Fruit fly (Drosophila melanogaster) whole organism, embryonic: ENCODE data around the gene Hph.

Experiments used
- BEAF-32 ChIP-seq: fragments of 200-800 bp; sonication (Bioruptor generic); optimal IDR thresholded peaks from 3 replicates; lab custom pipeline; 2017; ENCODE audit warnings: missing biosample characterization, missing genetic modification characterization, mild to moderate bottlenecking, moderate library complexity, missing genetic modification reagents
- CG12769 ChIP-seq: fragments of 200-800 bp; sonication (Bioruptor generic); optimal IDR thresholded peaks from 2 replicates; lab custom pipeline; 2019; ENCODE audit warnings: missing biosample characterization, mild to moderate bottlenecking, missing genetic modification characterization, moderate library complexity
- CG12942 ChIP-seq: fragments of 200-800 bp; sonication (Bioruptor generic); optimal IDR thresholded peaks from 3 replicates; lab custom pipeline; 2016; ENCODE audit warnings: missing biosample characterization, missing genetic modification characterization
- CG13123 ChIP-seq: fragments of 200-800 bp; sonication (Bioruptor generic); optimal IDR thresholded peaks from 2 replicates; lab custom pipeline; 2016; ENCODE audit warnings: missing biosample characterization, missing genetic modification characterization
- CG13287 ChIP-seq: fragments of 200-800 bp; sonication (Bioruptor generic); IDR thresholded peaks from 2 replicates; pipeline ENCODE4 v1.3.6; 2022; ENCODE audit warnings: missing biosample characterization, missing genetic modification characterization; ENCODE audit not compliant: partially characterized antibody
- CG14965 ChIP-seq: fragments of 200-800 bp; sonication (Bioruptor generic); optimal IDR thresholded peaks from 2 replicates; lab custom pipeline; 2016; ENCODE audit warnings: missing biosample characterization, missing genetic modification characterization, borderline replicate concordance
- CG1529 ChIP-seq: fragments of 200-800 bp; sonication (Bioruptor generic); optimal IDR thresholded peaks from 3 replicates; lab custom pipeline; 2018; ENCODE audit warnings: missing biosample characterization, missing genetic modification characterization
- CG16863 ChIP-seq: fragments of 200-800 bp; sonication (Bioruptor generic); optimal IDR thresholded peaks from 3 replicates; lab custom pipeline; 2016; ENCODE audit warnings: missing biosample characterization, missing genetic modification characterization
- CG17612 ChIP-seq: fragments of 200-800 bp; sonication (Bioruptor generic); IDR thresholded peaks from 2 replicates; pipeline ENCODE4 v1.3.6; 2022; ENCODE audit warnings: missing biosample characterization, missing genetic modification characterization
- CG18764 ChIP-seq: fragments of 200-800 bp; sonication (Bioruptor generic); optimal IDR thresholded peaks from 3 replicates; lab custom pipeline; 2016; ENCODE audit warnings: missing biosample characterization, missing genetic modification characterization
- CG2116 ChIP-seq: fragments of 200-800 bp; sonication (Bioruptor generic); optimal IDR thresholded peaks from 3 replicates; lab custom pipeline; 2018; ENCODE audit warnings: missing biosample characterization, mild to moderate bottlenecking, missing genetic modification characterization
- CG30403 ChIP-seq: fragments of 200-800 bp; sonication (Bioruptor generic); optimal IDR thresholded peaks from 3 replicates; lab custom pipeline; 2016; ENCODE audit warnings: missing biosample characterization, missing genetic modification characterization
- CG33557 ChIP-seq: fragments of 200-800 bp; sonication (Bioruptor generic); optimal IDR thresholded peaks from 2 replicates; lab custom pipeline; 2019; ENCODE audit warnings: missing biosample characterization, mild to moderate bottlenecking, missing genetic modification characterization, moderate library complexity
- CG34422 ChIP-seq: fragments of 200-800 bp; sonication (Bioruptor generic); IDR thresholded peaks from 3 replicates; pipeline ENCODE4 v1.3.6; 2022; ENCODE audit warnings: missing biosample characterization, missing genetic modification characterization
- CG42726 ChIP-seq: fragments of 200-800 bp; sonication (Bioruptor generic); IDR thresholded peaks from 2 replicates; pipeline ENCODE4 v1.3.6; 2022; ENCODE audit warnings: missing biosample characterization, missing genetic modification characterization; ENCODE audit not compliant: partially characterized antibody
- CG4820 ChIP-seq: fragments of 200-800 bp; sonication (Bioruptor generic); optimal IDR thresholded peaks from 3 replicates; lab custom pipeline; 2016; ENCODE audit warnings: missing biosample characterization, missing genetic modification characterization
- CG4854 ChIP-seq: fragments of 200-800 bp; sonication (Bioruptor generic); optimal IDR thresholded peaks from 2 replicates; lab custom pipeline; 2016; ENCODE audit warnings: missing biosample characterization, missing genetic modification characterization, inconsistent platforms
- CG8765 ChIP-seq: fragments of 200-800 bp; sonication (Bioruptor generic); IDR thresholded peaks from 2 replicates; pipeline ENCODE4 v1.3.6; 2022; ENCODE audit warnings: missing biosample characterization, missing genetic modification characterization
- Camta ChIP-seq: fragments of 200-800 bp; sonication (Bioruptor generic); optimal IDR thresholded peaks from 2 replicates; lab custom pipeline; 2016; ENCODE audit warnings: missing biosample characterization, missing genetic modification characterization
- CoRest ChIP-seq: fragments of 200-800 bp; sonication (Bioruptor generic); optimal IDR thresholded peaks from 3 replicates; lab custom pipeline; 2018; ENCODE audit warnings: missing biosample characterization, mild to moderate bottlenecking, missing genetic modification characterization, moderate library complexity
- Dfd ChIP-seq, 2 experiments: fragments of >200 bp; optimal IDR thresholded peaks; 2 replicates each; lab custom pipeline; 2017; ENCODE audit warnings: missing biosample characterization in 2 of 2, missing genetic modification characterization in 2 of 2
- Drgx ChIP-seq: fragments of 200-800 bp; sonication (Bioruptor generic); IDR thresholded peaks from 2 replicates; pipeline ENCODE4 v1.3.6; 2022; ENCODE audit warnings: missing biosample characterization, missing genetic modification characterization
- HLH54F ChIP-seq: fragments of 200-800 bp; sonication (Bioruptor generic); optimal IDR thresholded peaks from 3 replicates; lab custom pipeline; 2016; ENCODE audit warnings: missing biosample characterization, missing genetic modification characterization
- Hey ChIP-seq: fragments of 200-800 bp; sonication (Bioruptor generic); optimal IDR thresholded peaks from 3 replicates; lab custom pipeline; 2018; ENCODE audit warnings: missing biosample characterization, mild to moderate bottlenecking, missing genetic modification characterization
- Hmr ChIP-seq: fragments of 200-800 bp; sonication (Bioruptor generic); optimal IDR thresholded peaks from 3 replicates; lab custom pipeline; 2017; ENCODE audit warnings: mild to moderate bottlenecking, missing biosample characterization, missing genetic modification reagents, missing genetic modification characterization
- Kr ChIP-seq: fragments of 200-800 bp; sonication (Bioruptor generic); optimal IDR thresholded peaks from 2 replicates; lab custom pipeline; 2017; ENCODE audit warnings: missing biosample characterization, mild to moderate bottlenecking, missing genetic modification characterization
- Lim3 ChIP-seq: fragments of 200-800 bp; sonication (Bioruptor generic); IDR thresholded peaks from 2 replicates; pipeline ENCODE4 v1.3.6; 2022; ENCODE audit warnings: missing biosample characterization, missing genetic modification characterization
- Lpt ChIP-seq: fragments of >200 bp; optimal IDR thresholded peaks from 2 replicates; lab custom pipeline; 2018; ENCODE audit warnings: missing biosample characterization, missing genetic modification characterization
- Med ChIP-seq: fragments of 200-800 bp; sonication (Bioruptor generic); peaks from one replicate; lab custom pipeline; 2016; ENCODE audit warnings: missing biosample characterization, missing genetic modification characterization, mild to moderate bottlenecking, inconsistent platforms, moderate library complexity
- btn ChIP-seq: fragments of 200-800 bp; sonication (Bioruptor generic); optimal IDR thresholded peaks from 2 replicates; lab custom pipeline; 2016; ENCODE audit warnings: missing biosample characterization, missing genetic modification characterization
- crc ChIP-seq: fragments of 200-800 bp; sonication (Bioruptor generic); optimal IDR thresholded peaks from 2 replicates; lab custom pipeline; 2016; ENCODE audit warnings: missing biosample characterization, missing genetic modification characterization
- dpn ChIP-seq, 2 experiments: fragments of 200-800 bp; sonication (Bioruptor generic); optimal IDR thresholded peaks; 3 replicates each; lab custom pipeline; 2016; ENCODE audit warnings: missing biosample characterization in 2 of 2, missing genetic modification characterization in 2 of 2
- eyg ChIP-seq: fragments of 200-800 bp; sonication (Bioruptor generic); optimal IDR thresholded peaks from 3 replicates; lab custom pipeline; 2016; ENCODE audit warnings: missing biosample characterization, missing genetic modification characterization
- fd96Cb ChIP-seq: fragments of 200-800 bp; sonication (Bioruptor generic); optimal IDR thresholded peaks from 2 replicates; lab custom pipeline; 2018; ENCODE audit warnings: missing biosample characterization, mild to moderate bottlenecking, missing genetic modification characterization, moderate library complexity
- grau ChIP-seq: fragments of 200-800 bp; optimal IDR thresholded peaks from 3 replicates; lab custom pipeline; 2019; ENCODE audit warnings: missing biosample characterization, mild to moderate bottlenecking, missing genetic modification characterization, moderate library complexity
- her ChIP-seq: fragments of 200-800 bp; sonication (Bioruptor generic); optimal IDR thresholded peaks from 2 replicates; lab custom pipeline; 2016; ENCODE audit warnings: missing biosample characterization, missing genetic modification characterization
- kah ChIP-seq: fragments of 200-800 bp; sonication (Bioruptor generic); optimal IDR thresholded peaks from 2 replicates; lab custom pipeline; 2018; ENCODE audit warnings: missing biosample characterization, mild to moderate bottlenecking, missing genetic modification characterization
- lilli ChIP-seq: fragments of 200-800 bp; sonication (Bioruptor generic); optimal IDR thresholded peaks from 3 replicates; lab custom pipeline; 2016; ENCODE audit warnings: missing biosample characterization, missing genetic modification characterization
- lmd ChIP-seq: fragments of 200-800 bp; sonication (Bioruptor generic); IDR thresholded peaks from 2 replicates; pipeline ENCODE4 v1.3.6; 2022; ENCODE audit warnings: missing biosample characterization, missing genetic modification characterization
- lola ChIP-seq, 3 experiments: fragments of >200 bp in 2 of 3; fragments of 200-800 bp in 1 of 3; sonication (Bioruptor generic) in 1 of 3; optimal IDR thresholded peaks; 2 replicates each; lab custom pipeline; 2017 to 2019; ENCODE audit warnings: missing biosample characterization in 3 of 3, missing genetic modification characterization in 3 of 3, mild to moderate bottlenecking in 1 of 3, moderate library complexity in 1 of 3
- p53 ChIP-seq: fragments of 200-800 bp; sonication (Bioruptor generic); optimal IDR thresholded peaks from 2 replicates; lab custom pipeline; 2016; ENCODE audit warnings: missing biosample characterization, missing genetic modification characterization
- pan ChIP-seq, 4 experiments: fragments of >200 bp in 3 of 4; fragments of 200-800 bp in 1 of 4; sonication (Bioruptor generic) in 1 of 4; optimal IDR thresholded peaks in 3 of 4; IDR thresholded peaks in 1 of 4; 2 replicates each; pipeline versions ENCODE4 v1.3.6 to Lab custom; 2017 to 2022; ENCODE audit warnings: missing biosample characterization in 2 of 4, missing genetic modification characterization in 2 of 4, mixed read lengths in 1 of 4
- peb ChIP-seq: fragments of 200-800 bp; sonication (Bioruptor generic); IDR thresholded peaks from 2 replicates; pipeline ENCODE4 v1.3.6; 2022; ENCODE audit warnings: missing biosample characterization, missing genetic modification characterization
- repo ChIP-seq: fragments of 200-800 bp; sonication (Bioruptor generic); optimal IDR thresholded peaks from 2 replicates; lab custom pipeline; 2016; ENCODE audit warnings: missing biosample characterization, missing genetic modification characterization
- salm ChIP-seq: fragments of 200-800 bp; sonication (Bioruptor generic); optimal IDR thresholded peaks from 2 replicates; lab custom pipeline; 2018; ENCODE audit warnings: missing biosample characterization, mild to moderate bottlenecking, missing genetic modification characterization
- sima ChIP-seq: fragments of 200-800 bp; sonication (Bioruptor generic); optimal IDR thresholded peaks from 2 replicates; lab custom pipeline; 2016; ENCODE audit warnings: missing biosample characterization, missing genetic modification characterization
- sob ChIP-seq: fragments of 200-800 bp; sonication (Bioruptor generic); IDR thresholded peaks from 2 replicates; pipeline ENCODE4 v1.3.6; 2022; ENCODE audit warnings: missing biosample characterization, missing genetic modification characterization
- tin ChIP-seq: fragments of 200-800 bp; sonication (Bioruptor generic); optimal IDR thresholded peaks from 3 replicates; lab custom pipeline; 2016; ENCODE audit warnings: missing biosample characterization, missing genetic modification characterization
- trh ChIP-seq: fragments of 200-800 bp; sonication (Bioruptor generic); optimal IDR thresholded peaks from 2 replicates; lab custom pipeline; 2016; ENCODE audit warnings: missing biosample characterization, missing genetic modification characterization
- usp ChIP-seq: fragments of >200 bp; optimal IDR thresholded peaks from 2 replicates; lab custom pipeline; 2017; ENCODE audit warnings: missing biosample characterization, missing genetic modification characterization
- z ChIP-seq: fragments of 200-800 bp; sonication (Bioruptor generic); IDR thresholded peaks from 3 replicates; pipeline ENCODE4 v1.3.6; 2022; ENCODE audit warnings: missing biosample characterization, missing genetic modification characterization

The Hph gene

dm6 chr3R:5217278-5217714 is 39.5 kb upstream of the Hph start, which contains the start of gene cno (continued):
- TF ChIP-seq her (GFP tag; lab: Kevin White, UChicago), result peak; percentile 36
- no peak for TF ChIP-seq fd96Cb (tag; lab: Kevin White, UChicago)
- no peak for TF ChIP-seq sob (GFP tag; lab: Robert Waterston, UW)
- no peak for TF ChIP-seq CG16863 (GFP tag; lab: Kevin White, UChicago)
- no peak for TF ChIP-seq CG8765 (GFP tag; lab: Robert Waterston, UW)
- no peak for TF ChIP-seq HLH54F (GFP tag; lab: Kevin White, UChicago)
- TF ChIP-seq Dfd (GFP tag; optimal IDR thresholded peaks at IDR 0.05; lab: Kevin White, UChicago), result no peak
- peak; percentile 51 for TF ChIP-seq CoRest (tag; lab: Kevin White, UChicago)
- no peak for TF ChIP-seq lmd (GFP tag; lab: Robert Waterston, UW)
- TF ChIP-seq CG4854 (GFP tag; lab: Kevin White, UChicago), result no peak
- TF ChIP-seq tin (GFP tag; lab: Kevin White, UChicago), result no peak
- no peak for TF ChIP-seq usp (GFP tag; lab: Kevin White, UChicago)
- no peak for TF ChIP-seq CG13123 (GFP tag; lab: Kevin White, UChicago)
- no peak for TF ChIP-seq trh (GFP tag; lab: Kevin White, UChicago)
- no peak for TF ChIP-seq p53 (GFP tag; lab: Kevin White, UChicago)
- TF ChIP-seq CG12769 (tag; lab: Kevin White, UChicago), result peak; percentile 17
- no peak for TF ChIP-seq btn (GFP tag; lab: Kevin White, UChicago)
- peak; percentile 64 for TF ChIP-seq CG13287 (GFP tag; lab: Robert Waterston, UW)
- TF ChIP-seq Lpt (GFP tag; lab: Kevin White, UChicago), result no peak
- no peak for TF ChIP-seq CG12942
- TF ChIP-seq z (GFP tag; lab: Robert Waterston, UW), result no peak
- peak; percentile 47 for TF ChIP-seq CG2116 (GFP tag; lab: Kevin White, UChicago)
- TF ChIP-seq CG42726 (GFP tag; lab: Robert Waterston, UW), result peak; percentile 48; the same call in 1 of the 2 replicates
- peak; percentile 25 for TF ChIP-seq grau
- no peak for TF ChIP-seq Drgx (GFP tag; lab: Robert Waterston, UW)
- TF ChIP-seq crc (GFP tag; lab: Kevin White, UChicago), result no peak
- TF ChIP-seq lilli (GFP tag; lab: Kevin White, UChicago), result peak; percentile 24
- no peak for TF ChIP-seq CG17612 (GFP tag; lab: Robert Waterston, UW)
- no peak for TF ChIP-seq CG14965 (GFP tag; lab: Kevin White, UChicago)
- TF ChIP-seq BEAF-32 (GFP tag; lab: Kevin White, UChicago), result peak; percentile 59
- no peak for TF ChIP-seq kah (GFP tag; lab: Kevin White, UChicago)
- TF ChIP-seq CG33557 (GFP tag; lab: Kevin White, UChicago), result peak; percentile 35
- TF ChIP-seq CG1529 (GFP tag; lab: Kevin White, UChicago), result no peak
- TF ChIP-seq eyg (GFP tag; lab: Kevin White, UChicago), result no peak
- peak; percentile 89 for TF ChIP-seq Med
- TF ChIP-seq CG4820, result no peak
- no peak for TF ChIP-seq peb (GFP tag; lab: Robert Waterston, UW)
- peak; percentile 39 for TF ChIP-seq salm (tag; lab: Kevin White, UChicago)
- no peak for TF ChIP-seq repo (GFP tag; lab: Kevin White, UChicago)
- TF ChIP-seq CG34422 (GFP tag; lab: Robert Waterston, UW), result peak; percentile 50; the same call in 1 of the 3 replicates
- no peak for TF ChIP-seq sima (GFP tag; lab: Kevin White, UChicago)
- TF ChIP-seq Hey, result no peak
- no peak for TF ChIP-seq CG18764
- no peak for TF ChIP-seq Camta (GFP tag; lab: Kevin White, UChicago)
- no peak for TF ChIP-seq Lim3 (GFP tag; lab: Robert Waterston, UW)
- TF ChIP-seq Kr, result no peak
- no peak for TF ChIP-seq lola (GFP tag; optimal IDR thresholded peaks at IDR 0.05; lab: Kevin White, UChicago)
- no peak for TF ChIP-seq pan (optimal IDR thresholded peaks at IDR 0.05; lab: Kevin White, UChicago)
- TF ChIP-seq pan (GFP tag; optimal IDR thresholded peaks at IDR 0.05 in 1 of 2, IDR thresholded peaks at IDR 0.05 in 1 of 2), result no peak
- peak in 1 of 2 experiments; percentile 18 for TF ChIP-seq dpn (GFP tag; optimal IDR thresholded peaks at IDR 0.05; lab: Kevin White, UChicago)
- no peak for TF ChIP-seq CG30403
- TF ChIP-seq Hmr, result peak; percentile 88
